Fruit fly (Drosophila melanogaster): ENCODE data around the gene Ect3.
A peak's percentile ranks its signal among the peaks of the same experiment; 100 is the strongest.

The Ect3 gene

DNA sequence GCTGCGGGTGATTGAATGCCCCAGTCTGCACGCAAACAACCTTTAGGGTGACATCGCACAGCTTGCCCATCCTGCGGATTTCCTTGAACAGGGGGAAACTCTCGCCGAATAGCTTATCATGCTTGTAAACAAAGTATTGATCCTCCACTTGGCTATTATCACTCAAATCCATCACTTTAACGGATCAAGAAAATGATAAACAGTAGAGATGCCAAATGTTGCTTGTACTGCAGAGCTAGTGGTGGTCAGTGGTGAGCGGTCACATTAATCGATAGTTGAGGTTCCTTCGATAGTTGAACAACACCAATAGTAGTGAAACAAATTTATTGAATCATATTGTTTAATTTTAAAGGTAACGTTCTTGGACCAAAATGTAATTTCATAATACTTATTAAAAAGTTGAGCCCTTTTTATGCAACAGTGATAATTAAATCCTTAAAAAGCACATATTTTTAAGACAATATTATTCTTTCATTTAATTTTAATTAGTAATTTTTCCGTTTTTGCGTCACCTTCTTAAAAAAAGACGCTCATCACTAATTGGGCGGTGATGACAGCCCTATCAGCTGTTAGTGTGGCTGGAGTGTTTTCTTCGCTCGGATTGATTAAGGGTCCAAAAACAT lies 11.2 kb downstream of the Ect3 start, which contains the start of the genes KLHL18 and GCC185 (continued):
- no peak for TF ChIP-seq sc (optimal IDR thresholded peaks at IDR 0.05)
- TF ChIP-seq sc (GFP tag; optimal IDR thresholded peaks at IDR 0.05): peak; percentile 57
- no peak for TF ChIP-seq CG6765 (GFP tag; optimal IDR thresholded peaks at IDR 0.05)
- TF ChIP-seq gfzf (GFP tag; optimal IDR thresholded peaks at IDR 0.05): peak; percentile 31
- peak; percentile 87 for TF ChIP-seq CG2120 (GFP tag; optimal IDR thresholded peaks at IDR 0.05)
- peak; percentile 62 for TF ChIP-seq YL-1 (GFP tag; optimal IDR thresholded peaks at IDR 0.05)
- TF ChIP-seq CG3065 (GFP tag; optimal IDR thresholded peaks at IDR 0.05): peak; percentile 69
- peak; percentile 49 for TF ChIP-seq psq (GFP tag; optimal IDR thresholded peaks at IDR 0.05)
- no peak for TF ChIP-seq CG10321 (GFP tag; IDR thresholded peaks at IDR 0.05)
- TF ChIP-seq CG3995 (GFP tag; optimal IDR thresholded peaks at IDR 0.05): peak; percentile 74
- 0 out of 3 replicates have a peak, but pooled peaks have one; percentile 66 for TF ChIP-seq CG11456 (GFP tag; IDR thresholded peaks at IDR 0.05)
- no peak for TF ChIP-seq z (GFP tag; IDR thresholded peaks at IDR 0.05)
- TF ChIP-seq Nf-YA (GFP tag; IDR thresholded peaks at IDR 0.05): no peak
- 0 out of 2 replicates have a peak, but pooled peaks have one; percentile 10 for TF ChIP-seq ap (GFP tag; IDR thresholded peaks at IDR 0.05)
- TF ChIP-seq yki (optimal IDR thresholded peaks at IDR 0.05): no peak
- no peak for TF ChIP-seq CG2875 (GFP tag; optimal IDR thresholded peaks at IDR 0.05)
- peak; percentile 79 for TF ChIP-seq CG32772 (GFP tag; IDR thresholded peaks at IDR 0.05)
- peak; percentile 89 for TF ChIP-seq slbo (GFP tag; IDR thresholded peaks at IDR 0.05)
- peak; percentile 46 for TF ChIP-seq Lhr (GFP tag; optimal IDR thresholded peaks at IDR 0.05)
- TF ChIP-seq NfI (GFP tag; optimal IDR thresholded peaks at IDR 0.05): peak; percentile 62
- peak in 1 of 2 experiments; percentile 77 for TF ChIP-seq Pdp1 (GFP tag; optimal IDR thresholded peaks at IDR 0.05)
- no peak for TF ChIP-seq ftz-f1 (GFP tag; optimal IDR thresholded peaks at IDR 0.05)
- TF ChIP-seq dati (GFP tag; IDR thresholded peaks at IDR 0.05): no peak
- peak; percentile 58; the same call in 1 of the 2 replicates for TF ChIP-seq CG8765 (GFP tag; IDR thresholded peaks at IDR 0.05)
- TF ChIP-seq ro (GFP tag; IDR thresholded peaks at IDR 0.05): peak; percentile 56
- peak; percentile 42 for TF ChIP-seq CG9876 (GFP tag; optimal IDR thresholded peaks at IDR 0.05)
- 0 out of 3 replicates have a peak, but pooled peaks have one; percentile 17 for TF ChIP-seq CG7357 (GFP tag; IDR thresholded peaks at IDR 0.05)
- no peak for TF ChIP-seq CG13296 (GFP tag; optimal IDR thresholded peaks at IDR 0.05)
- peak; percentile 52 for TF ChIP-seq ems (GFP tag; optimal IDR thresholded peaks at IDR 0.05)
- no peak for TF ChIP-seq Kr (GFP tag; optimal IDR thresholded peaks at IDR 0.05)
- TF ChIP-seq ase (GFP tag; IDR thresholded peaks at IDR 0.05): 0 out of 3 replicates have a peak, but pooled peaks have one; percentile 14
- TF ChIP-seq CG3726 (GFP tag; IDR thresholded peaks at IDR 0.05): no peak
- no peak for TF ChIP-seq dmrt99B (tag; optimal IDR thresholded peaks at IDR 0.05)
- no peak for TF ChIP-seq ERR (GFP tag; optimal IDR thresholded peaks at IDR 0.05)
- peak; percentile 69; the same call in 2 of the 3 replicates for TF ChIP-seq Opbp (GFP tag; IDR thresholded peaks at IDR 0.05; ENCODE audit: partially characterized antibody)
- TF ChIP-seq scrt (GFP tag; optimal IDR thresholded peaks at IDR 0.05): peak; percentile 52
- TF ChIP-seq CG6654 (GFP tag; optimal IDR thresholded peaks at IDR 0.05): no peak
- peak; percentile 53 to 59 for TF ChIP-seq chif (GFP tag; optimal IDR thresholded peaks at IDR 0.05)
- TF ChIP-seq nmo (GFP tag; optimal IDR thresholded peaks at IDR 0.05): peak; percentile 91
- TF ChIP-seq danr (GFP tag; IDR thresholded peaks at IDR 0.05): no peak
- no peak for TF ChIP-seq repo (GFP tag; optimal IDR thresholded peaks at IDR 0.05)
- TF ChIP-seq Ssrp (tag; optimal IDR thresholded peaks at IDR 0.05): peak; percentile 71
- TF ChIP-seq PHDP (tag; optimal IDR thresholded peaks at IDR 0.05): no peak
- peak; percentile 38; the same call in 1 of the 2 replicates for TF ChIP-seq Oaz (GFP tag; IDR thresholded peaks at IDR 0.05)
- peak; percentile 74 for TF ChIP-seq B-H2 (GFP tag; optimal IDR thresholded peaks at IDR 0.05)
- TF ChIP-seq grn (GFP tag; optimal IDR thresholded peaks at IDR 0.05): peak; percentile 32
- TF ChIP-seq sens (GFP tag): peak; percentile 96
- no peak for TF ChIP-seq CG6854 (GFP tag; optimal IDR thresholded peaks at IDR 0.05)
- TF ChIP-seq CG2199 (GFP tag; IDR thresholded peaks at IDR 0.05): no peak
- no peak for TF ChIP-seq nau (GFP tag; optimal IDR thresholded peaks at IDR 0.05)
- TF ChIP-seq br (optimal IDR thresholded peaks at IDR 0.05): no peak
- TF ChIP-seq gce (GFP tag; IDR thresholded peaks at IDR 0.05): no peak

Data from whole organism, embryonic.